Worm (Caenorhabditis elegans): ENCODE results near the gene gars-1.

DNA sequence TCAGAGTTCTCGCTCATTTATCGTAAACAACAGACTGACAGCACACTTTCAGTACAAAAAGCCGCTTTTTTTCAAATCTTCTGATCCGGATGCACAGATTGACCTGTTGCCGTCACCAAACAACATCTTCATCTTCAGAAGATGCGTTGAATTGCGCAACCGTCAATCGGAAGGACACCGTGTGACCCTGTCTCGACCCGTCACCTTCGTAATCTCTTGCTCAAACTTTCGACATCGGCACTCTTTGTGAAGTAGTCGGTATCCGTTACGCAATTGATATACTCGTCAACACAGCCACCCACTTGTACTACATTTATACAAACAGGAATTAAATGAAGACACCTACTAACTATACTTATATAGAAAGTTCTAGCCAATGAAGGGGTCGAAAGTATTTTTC, 12.4 kb downstream of the gars-1 start:
- TF ChIP-seq mdl-1 (tag; optimal IDR thresholded peaks at IDR 0.05) (no peak), duxl-1 (tag; optimal IDR thresholded peaks at IDR 0.05; ENCODE audit: poor library complexity) (no peak), jun-1 (tag; optimal IDR thresholded peaks at IDR 0.05) (no peak), hlh-30 (tag; optimal IDR thresholded peaks at IDR 0.05; ENCODE audit: insufficient read depth) (no peak), zip-11 (GFP tag; IDR thresholded peaks at IDR 0.05) (no peak), nhr-77 (tag; optimal IDR thresholded peaks at IDR 0.05) (no peak), aly-2 (tag; optimal IDR thresholded peaks at IDR 0.05) (no peak)

All from whole organism, L4 larva.